Fruit fly (Drosophila melanogaster) whole organism, prepupa: ENCODE results near the gene Gga.

Experiments
- Blimp-1 ChIP-seq: fragments of 200-800 bp; sonication (Bioruptor generic); optimal IDR thresholded peaks from 3 replicates; lab custom pipeline; 2017; ENCODE audit warnings: missing biosample characterization, missing genetic modification characterization, mild to moderate bottlenecking, moderate library complexity, missing genetic modification reagents
- CG10631 ChIP-seq: fragments of 200-800 bp; sonication (Bioruptor generic); optimal IDR thresholded peaks from 2 replicates; lab custom pipeline; 2016; ENCODE audit warnings: missing biosample characterization, missing genetic modification characterization
- CG11902 ChIP-seq: fragments of 200-800 bp; sonication (Bioruptor generic); optimal IDR thresholded peaks from 3 replicates; lab custom pipeline; 2016; ENCODE audit warnings: missing biosample characterization, missing genetic modification characterization
- CG3032 ChIP-seq: fragments of 200-800 bp; optimal IDR thresholded peaks from 2 replicates; lab custom pipeline; 2019; ENCODE audit warnings: missing biosample characterization, mild to moderate bottlenecking, missing genetic modification characterization, moderate library complexity
- CG31627 ChIP-seq: fragments of 200-800 bp; sonication (Bioruptor generic); optimal IDR thresholded peaks from 3 replicates; lab custom pipeline; 2016; ENCODE audit warnings: missing biosample characterization, missing genetic modification characterization
- CG34406 ChIP-seq: fragments of 200-800 bp; sonication (Bioruptor generic); optimal IDR thresholded peaks from 3 replicates; lab custom pipeline; 2016; ENCODE audit warnings: missing biosample characterization, missing genetic modification characterization
- CG3919 ChIP-seq: fragments of 200-800 bp; sonication (Bioruptor generic); optimal IDR thresholded peaks from 3 replicates; lab custom pipeline; 2016; ENCODE audit warnings: missing biosample characterization, missing genetic modification characterization
- CG6163 ChIP-seq: fragments of 200-800 bp; sonication (Bioruptor generic); IDR thresholded peaks from 3 replicates; pipeline ENCODE4 v1.3.6; 2022; ENCODE audit warnings: missing biosample characterization, missing genetic modification characterization
- CG6276 ChIP-seq: fragments of 200-800 bp; sonication (Bioruptor generic); optimal IDR thresholded peaks from 2 replicates; lab custom pipeline; 2017; ENCODE audit warnings: missing biosample characterization, mild to moderate bottlenecking, missing genetic modification characterization
- CG6792 ChIP-seq: fragments of 200-800 bp; sonication (Bioruptor generic); optimal IDR thresholded peaks from 3 replicates; lab custom pipeline; 2016; ENCODE audit warnings: missing biosample characterization, missing genetic modification characterization
- CG8319 ChIP-seq: fragments of 200-800 bp; sonication (Bioruptor generic); optimal IDR thresholded peaks from 3 replicates; lab custom pipeline; 2016; ENCODE audit warnings: missing biosample characterization, missing genetic modification characterization
- CG8632 ChIP-seq: fragments of 200-800 bp; sonication (Bioruptor generic); optimal IDR thresholded peaks from 3 replicates; lab custom pipeline; 2016; ENCODE audit warnings: missing biosample characterization, missing genetic modification characterization
- CG9139 ChIP-seq: fragments of 200-800 bp; sonication (Bioruptor generic); optimal IDR thresholded peaks from 3 replicates; lab custom pipeline; 2017; ENCODE audit warnings: missing biosample characterization, mild to moderate bottlenecking, missing genetic modification characterization
- Eip75B ChIP-seq: fragments of 200-800 bp; sonication (Bioruptor generic); optimal IDR thresholded peaks from 3 replicates; lab custom pipeline; 2016; ENCODE audit warnings: missing biosample characterization, missing genetic modification characterization
- Eip78C ChIP-seq: fragments of 200-800 bp; sonication (Bioruptor generic); peaks from one replicate; lab custom pipeline; 2016; ENCODE audit warnings: missing biosample characterization, missing genetic modification characterization
- Eip93F ChIP-seq: fragments of 200-800 bp; sonication (Bioruptor generic); optimal IDR thresholded peaks from 2 replicates; lab custom pipeline; 2016; ENCODE audit warnings: missing biosample characterization, mild to moderate bottlenecking, missing genetic modification characterization
- Hr39 ChIP-seq: fragments of 200-800 bp; sonication (Bioruptor generic); optimal IDR thresholded peaks from 2 replicates; lab custom pipeline; 2016; ENCODE audit warnings: missing biosample characterization, missing genetic modification characterization
- Lpt ChIP-seq: fragments of 200-800 bp; sonication (Bioruptor generic); optimal IDR thresholded peaks from 3 replicates; lab custom pipeline; 2016; ENCODE audit warnings: missing biosample characterization, missing genetic modification characterization
- Met ChIP-seq: fragments of 200-800 bp; sonication (Bioruptor generic); optimal IDR thresholded peaks from 3 replicates; lab custom pipeline; 2016; ENCODE audit warnings: missing biosample characterization, missing genetic modification characterization
- Smox ChIP-seq: fragments of 200-800 bp; sonication (Bioruptor generic); optimal IDR thresholded peaks from 3 replicates; lab custom pipeline; 2016; ENCODE audit warnings: missing biosample characterization, missing genetic modification characterization
- Sox15 ChIP-seq: fragments of 200-800 bp; sonication (Bioruptor generic); optimal IDR thresholded peaks from 3 replicates; lab custom pipeline; 2016; ENCODE audit warnings: missing biosample characterization, missing genetic modification characterization
- achi ChIP-seq: fragments of 200-800 bp; sonication (Bioruptor generic); optimal IDR thresholded peaks from 3 replicates; lab custom pipeline; 2016; ENCODE audit warnings: missing biosample characterization, missing genetic modification characterization
- cyc ChIP-seq: fragments of 200-800 bp; sonication (Bioruptor generic); optimal IDR thresholded peaks from 3 replicates; lab custom pipeline; 2016; ENCODE audit warnings: missing biosample characterization, missing genetic modification characterization
- dsx ChIP-seq: fragments of 200-800 bp; optimal IDR thresholded peaks from 3 replicates; lab custom pipeline; 2019; ENCODE audit warnings: missing biosample characterization, mild to moderate bottlenecking, missing genetic modification characterization, moderate library complexity; ENCODE audit not compliant: poor library complexity, severe bottlenecking
- eg ChIP-seq: fragments of 200-800 bp; sonication (Bioruptor generic); IDR thresholded peaks from 3 replicates; pipeline ENCODE4 v1.3.6; 2022; ENCODE audit warnings: missing biosample characterization, missing genetic modification characterization
- fkh ChIP-seq: fragments of 200-800 bp; sonication (Bioruptor generic); optimal IDR thresholded peaks from 3 replicates; lab custom pipeline; 2017; ENCODE audit warnings: missing biosample characterization, mild to moderate bottlenecking, missing genetic modification characterization, moderate library complexity
- pdm3 ChIP-seq: fragments of 200-800 bp; sonication (Bioruptor generic); optimal IDR thresholded peaks from 3 replicates; lab custom pipeline; 2016; ENCODE audit warnings: missing biosample characterization, missing genetic modification characterization
- salr ChIP-seq, 2 experiments: fragments of 200-800 bp; sonication (Bioruptor generic); optimal IDR thresholded peaks; 3 replicates each; lab custom pipeline; 2016 to 2018; ENCODE audit warnings: missing biosample characterization in 2 of 2, missing genetic modification characterization in 2 of 2, mild to moderate bottlenecking in 1 of 2
- svp ChIP-seq: fragments of 200-800 bp; sonication (Bioruptor generic); peaks from one replicate; lab custom pipeline; 2016; ENCODE audit warnings: missing biosample characterization, missing genetic modification characterization
- vri ChIP-seq: fragments of 200-800 bp; sonication (Bioruptor generic); optimal IDR thresholded peaks from 3 replicates; lab custom pipeline; 2016; ENCODE audit warnings: missing biosample characterization, mild to moderate bottlenecking, missing genetic modification characterization

Gga gene

DNA sequence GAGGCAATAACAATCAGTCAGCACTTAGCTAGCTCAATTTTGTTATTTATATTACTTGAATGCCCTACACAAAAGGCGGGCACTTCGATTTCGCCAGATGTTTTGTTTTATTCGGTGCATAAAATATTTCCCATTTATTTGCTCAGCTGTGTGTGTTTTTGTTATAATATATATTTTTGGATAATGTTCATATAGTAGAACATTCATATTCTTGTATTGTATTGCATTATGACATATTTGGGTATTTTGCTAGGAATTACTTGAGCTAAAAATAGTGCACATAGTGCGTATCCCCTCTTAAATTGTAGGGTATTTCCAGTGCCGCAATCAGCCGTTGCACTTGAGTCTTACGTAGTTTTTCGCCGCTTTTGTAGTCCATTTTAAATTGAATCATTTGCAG is 10.9 kb upstream of the Gga start (continued):
- TF ChIP-seq dsx (no peak), Lpt (GFP tag; lab: Kevin White, UChicago) (no peak), CG9139 (GFP tag; lab: Kevin White, UChicago) (no peak), Sox15 (GFP tag; lab: Kevin White, UChicago) (no peak), CG10631 (GFP tag; lab: Kevin White, UChicago) (peak; percentile 7), CG31627 (GFP tag; lab: Kevin White, UChicago) (peak; percentile 51), CG8632 (GFP tag; lab: Kevin White, UChicago) (peak; percentile 11), CG3919 (GFP tag; lab: Kevin White, UChicago) (no peak), CG6276 (GFP tag; lab: Kevin White, UChicago) (peak; percentile 36), svp (peak; percentile 80), cyc (GFP tag; lab: Kevin White, UChicago) (peak; percentile 35), Blimp-1 (no peak), Hr39 (peak; percentile 47)
- TF ChIP-seq, all 60 proteins: peak for 41

- no peak for TF ChIP-seq Met (GFP tag; lab: Kevin White, UChicago)
- TF ChIP-seq pdm3 (GFP tag; lab: Kevin White, UChicago): no peak
- no peak for TF ChIP-seq CG3032 (tag; lab: Kevin White, UChicago)
- TF ChIP-seq CG34406 (GFP tag; lab: Kevin White, UChicago): no peak
Measured at dm6 chrX:9590592-9590991, 10.2 kb upstream of the Gga start.

- TF ChIP-seq CG6792 (no peak), achi (GFP tag; lab: Kevin White, UChicago) (no peak), CG6163 (no peak), Smox (no peak), salr (GFP tag; optimal IDR thresholded peaks at IDR 0.05; lab: Kevin White, UChicago) (no peak), CG8632 (GFP tag; lab: Kevin White, UChicago) (no peak), Eip75B (GFP tag; lab: Kevin White, UChicago) (no peak), Met (GFP tag; lab: Kevin White, UChicago) (no peak), pdm3 (GFP tag; lab: Kevin White, UChicago) (no peak), Lpt (GFP tag; lab: Kevin White, UChicago) (no peak), CG3032 (tag; lab: Kevin White, UChicago) (no peak)
Measured at dm6 chrX:9594446-9594845, 6.4 kb upstream of the Gga start.

DNA sequence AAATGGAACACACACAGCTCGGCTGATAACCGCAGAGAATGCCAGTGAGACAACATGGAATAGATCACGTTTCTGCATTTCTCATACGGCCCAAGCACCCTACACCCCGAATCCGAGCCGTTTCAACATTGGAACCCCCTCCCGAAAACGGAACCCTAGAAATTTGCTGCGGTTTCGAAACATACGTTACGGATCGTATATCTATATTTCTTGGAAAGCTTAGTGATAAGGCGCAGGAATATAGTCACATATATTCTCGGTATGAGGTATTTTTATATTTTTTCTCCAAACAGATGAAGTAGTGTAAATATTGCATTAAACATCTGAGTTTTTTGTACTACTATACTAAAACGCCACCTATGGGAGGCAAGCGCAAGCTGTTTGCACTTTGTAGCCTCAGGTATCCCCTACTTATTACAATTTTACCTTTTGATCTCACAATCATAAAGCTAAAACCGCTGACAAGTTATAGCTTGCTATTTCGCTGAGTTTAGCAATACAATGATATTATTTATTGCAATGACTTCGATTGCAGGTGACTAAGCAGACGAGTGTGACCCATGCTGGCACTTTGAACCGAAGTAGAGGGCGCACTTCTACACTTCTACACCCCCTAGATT is 5.4 kb upstream of the Gga start:
- peak; percentile 38 for TF ChIP-seq svp
- TF ChIP-seq cyc (GFP tag; lab: Kevin White, UChicago): no peak
- TF ChIP-seq Eip78C: peak; percentile 52
- TF ChIP-seq, all 60 proteins: peak for 2

DNA sequence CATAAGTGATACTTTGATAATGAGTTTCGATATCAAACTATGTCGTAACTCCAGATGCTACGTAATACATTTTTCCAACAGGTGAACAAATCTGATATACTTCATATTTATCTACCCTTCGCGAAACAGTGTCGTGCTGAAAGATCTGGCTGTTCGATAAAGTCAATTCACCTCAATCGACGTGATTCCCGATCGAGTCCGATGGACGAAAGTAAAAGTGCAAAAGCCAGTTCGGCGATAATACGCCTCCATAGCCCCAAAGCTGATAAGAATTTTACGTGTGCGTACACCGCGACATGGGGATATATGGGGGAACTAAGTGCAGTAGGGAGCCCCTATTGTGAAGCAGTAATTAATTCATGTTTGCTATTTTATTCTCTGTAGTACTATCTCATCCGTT is 2.7 kb upstream of the Gga start:
- peak; percentile 57 for TF ChIP-seq vri (GFP tag; lab: Kevin White, UChicago)
- TF ChIP-seq svp: peak; percentile 89
- peak; percentile 72 for TF ChIP-seq Eip93F (GFP tag; lab: Kevin White, UChicago)
- TF ChIP-seq dsx: no peak
- TF ChIP-seq CG8319: no peak

dm6 chrX:9599158-9600082 is 1.4 kb upstream of the Gga start:
- TF ChIP-seq vri (GFP tag; lab: Kevin White, UChicago) (peak; percentile 30), CG11902 (GFP tag; lab: Kevin White, UChicago) (no peak), fkh (GFP tag; lab: Kevin White, UChicago) (peak; percentile 45), salr (GFP tag; optimal IDR thresholded peaks at IDR 0.05; lab: Kevin White, UChicago) (no peak), svp (peak; percentile 71), eg (GFP tag; lab: Robert Waterston, UW) (0 out of 3 replicates have a peak, but pooled peaks have one; percentile 19), Eip78C (peak; percentile 25)
- TF ChIP-seq, all 60 proteins: peak for 5
